Worm (Caenorhabditis elegans) whole organism, late embryonic: ENCODE data around the gene srh-128.

ENCODE experiments used
- ama-1 ChIP-seq: fragments of 150-350 bp; optimal IDR thresholded peaks from 2 replicates; lab custom pipeline; 2014
- ceh-19 ChIP-seq: fragments of 200-800 bp; sonication (Bioruptor generic); optimal IDR thresholded peaks from 2 replicates; lab custom pipeline; 2018; ENCODE audit warnings: mild to moderate bottlenecking, missing genetic modification characterization, missing compliant biosample characterization
- ceh-48 ChIP-seq: sonication (generic microtip); optimal IDR thresholded peaks from 2 replicates; lab custom pipeline; 2016; ENCODE audit warnings: missing genetic modification characterization, inconsistent platforms, missing compliant biosample characterization
- elt-2 ChIP-seq: sonication (generic microtip); optimal IDR thresholded peaks from 2 replicates; lab custom pipeline; 2016; ENCODE audit warnings: missing genetic modification reagents, missing genetic modification characterization, missing compliant biosample characterization
- pag-3 ChIP-seq: sonication (generic microtip); optimal IDR thresholded peaks from 2 replicates; lab custom pipeline; 2016; ENCODE audit warnings: missing compliant biosample characterization, missing genetic modification characterization, borderline replicate concordance
- sox-4 ChIP-seq: sonication (generic microtip); optimal IDR thresholded peaks from 2 replicates; lab custom pipeline; 2017; ENCODE audit warnings: mild to moderate bottlenecking, missing genetic modification characterization, inconsistent platforms, missing compliant biosample characterization
- unc-55 ChIP-seq: sonication (generic microtip); optimal IDR thresholded peaks from 2 replicates; lab custom pipeline; 2017; ENCODE audit warnings: missing biosample characterization, missing genetic modification reagents, missing genetic modification characterization

DNA sequence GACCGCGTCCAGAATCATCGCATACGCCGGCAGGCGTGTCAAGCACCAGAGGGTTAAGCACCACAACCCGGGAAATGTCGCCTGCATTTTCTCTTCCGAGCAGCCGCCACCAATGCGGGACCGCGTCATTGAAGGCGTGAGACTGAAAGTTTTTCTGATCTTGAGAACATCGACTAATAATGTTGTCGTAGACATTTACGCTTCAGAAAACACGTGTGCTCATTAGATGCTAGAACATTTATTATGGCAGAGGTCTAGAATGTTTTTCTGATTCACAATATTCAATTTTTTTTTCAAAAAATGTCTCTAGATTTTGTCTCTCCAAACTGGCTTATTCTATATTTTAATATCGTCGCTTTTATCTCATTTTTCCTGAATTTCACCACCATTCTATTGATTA, 48.5 kb downstream of the srh-128 start, which contains the start of gene sri-47:
- TF ChIP-seq elt-2 (no peak), ceh-48 (tag; lab: Kevin White, UChicago) (no peak), ama-1 (lab: Kevin White, UChicago) (no peak), pag-3 (tag; lab: Kevin White, UChicago) (no peak), sox-4 (no peak), unc-55 (GFP tag; lab: Kevin White, UChicago) (no peak), ceh-19 (GFP tag; lab: Kevin White, UChicago) (no peak)
